Worm (Caenorhabditis elegans): ENCODE measurements around the gene H40L08.3.

ce11 chrX:15041340-15041739 is 34.6 kb downstream of the H40L08.3 start:
- TF ChIP-seq egl-27 (tag; optimal IDR thresholded peaks at IDR 0.05) (no peak), nhr-77 (tag; optimal IDR thresholded peaks at IDR 0.05) (no peak), mml-1 (tag; optimal IDR thresholded peaks at IDR 0.05) (no peak), lin-39 (tag; optimal IDR thresholded peaks at IDR 0.05) (no peak), elt-2 (tag; optimal IDR thresholded peaks at IDR 0.05) (no peak)

Data from whole organism, L3 larva.